Worm (Caenorhabditis elegans): ENCODE measurements around the gene C23H5.12.

DNA sequence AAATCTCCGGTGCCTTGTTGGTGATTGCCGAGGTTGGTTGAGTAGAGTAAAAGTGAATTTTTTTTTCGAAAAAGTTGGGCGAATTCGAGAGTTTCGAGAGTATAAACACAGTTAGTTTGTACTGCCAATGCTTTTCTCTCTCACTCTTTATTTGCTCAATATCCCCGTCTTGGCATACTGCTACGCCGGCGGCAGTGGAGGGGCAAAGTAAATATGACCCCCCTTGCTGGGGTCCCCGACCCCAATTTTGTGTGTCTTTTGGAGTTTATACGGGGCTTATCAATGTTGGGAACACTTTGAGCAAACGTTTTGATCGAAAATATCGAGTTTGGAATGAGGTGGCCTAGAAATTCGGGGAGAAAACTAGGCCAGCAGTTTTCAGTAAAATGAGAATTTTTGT lies 35.2 kb downstream of the C23H5.12 start, which contains the start of gene C54E4.4:
- TF ChIP-seq nhr-237 (tag; optimal IDR thresholded peaks at IDR 0.05) (no peak), ceh-82 (tag; optimal IDR thresholded peaks at IDR 0.05) (no peak), sma-3 (GFP tag; optimal IDR thresholded peaks at IDR 0.05) (no peak)
